Worm (Caenorhabditis elegans): ENCODE measurements around the gene mig-22.

The mig-22 gene

DNA sequence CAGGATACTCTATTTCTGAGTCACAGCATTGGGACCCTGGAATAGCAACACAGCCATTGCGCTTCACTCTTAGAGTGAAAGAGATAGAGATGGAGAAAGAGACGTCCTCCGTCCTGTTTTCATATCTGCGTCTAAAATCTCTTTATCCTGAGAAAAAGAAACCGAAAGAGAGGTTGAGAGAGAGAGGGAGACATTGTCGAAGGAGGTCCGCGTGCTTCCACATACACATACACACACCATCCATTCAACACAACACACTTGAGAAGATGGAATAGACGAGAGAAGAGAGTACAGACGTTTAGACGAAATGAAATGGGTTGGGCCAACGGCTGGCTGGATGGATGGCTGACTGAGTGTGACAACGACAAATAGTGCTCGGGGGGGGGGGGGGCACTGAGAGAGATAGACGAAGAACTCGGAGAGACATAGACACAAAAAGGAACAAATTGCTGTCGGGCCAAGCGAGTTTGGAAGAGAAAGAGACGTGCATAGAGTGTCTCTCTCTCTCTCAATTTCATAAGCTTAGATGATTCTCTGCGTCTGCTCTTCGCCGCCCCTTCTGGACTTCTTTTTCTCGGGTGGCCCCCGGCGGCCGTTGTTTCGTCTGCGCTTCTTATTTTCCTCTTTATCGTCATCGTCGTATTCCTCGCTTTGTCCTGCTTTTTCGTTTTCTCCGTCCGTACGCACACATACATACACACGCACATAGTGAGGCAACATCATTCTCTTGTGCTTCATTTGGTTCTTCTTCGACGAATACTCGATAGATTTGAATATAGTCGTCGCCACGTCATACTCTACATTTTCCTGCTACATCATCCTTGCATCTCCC is 33.0 kb upstream of the mig-22 start, which contains the start of gene F54F2.6:
TSS of gene F54F2.6 (minus strand) at position 738 of the 832 bp plus-strand sequence.
- TF ChIP-seq K09A11.1 (tag; optimal IDR thresholded peaks at IDR 0.05; ENCODE audit: insufficient read depth) (peak; percentile 47), T23F11.4 (GFP tag; optimal IDR thresholded peaks at IDR 0.05) (no peak), unc-55 (GFP tag; optimal IDR thresholded peaks at IDR 0.05) (peak; percentile 91), dve-1 (tag; optimal IDR thresholded peaks at IDR 0.05) (no peak), tbx-2 (tag; optimal IDR thresholded peaks at IDR 0.05) (peak; percentile 80), pha-2 (tag; optimal IDR thresholded peaks at IDR 0.05) (peak; percentile 76), ceh-34 (tag; optimal IDR thresholded peaks at IDR 0.05) (peak; percentile 88), ceh-19 (GFP tag; optimal IDR thresholded peaks at IDR 0.05) (peak; percentile 77), hlh-30 (tag; optimal IDR thresholded peaks at IDR 0.05; ENCODE audit: insufficient read depth) (peak; percentile 88), ceh-18 (tag; optimal IDR thresholded peaks at IDR 0.05) (peak; percentile 96), zip-5 (tag; optimal IDR thresholded peaks at IDR 0.05) (peak; percentile 14), unc-3 (GFP tag; conservative IDR thresholded peaks at IDR 0.05) (0 out of 2 replicates have a peak, but pooled peaks have one; percentile 24), unc-3 (tag; optimal IDR thresholded peaks at IDR 0.05) (peak; percentile 42), fax-1 (tag; optimal IDR thresholded peaks at IDR 0.05) (peak; percentile 50), F13H6.1 (tag; optimal IDR thresholded peaks at IDR 0.05) (peak; percentile 45), odd-2 (tag; optimal IDR thresholded peaks at IDR 0.05) (no peak), lin-11 (tag; optimal IDR thresholded peaks at IDR 0.05) (no peak), ceh-14 (tag; optimal IDR thresholded peaks at IDR 0.05) (peak; percentile 84), sox-2 (GFP tag; IDR thresholded peaks at IDR 0.05) (peak; percentile 56), ceh-22 (tag; optimal IDR thresholded peaks at IDR 0.05) (peak; percentile 69), ceh-2 (tag; optimal IDR thresholded peaks at IDR 0.05) (peak; percentile 57), ztf-16 (tag; optimal IDR thresholded peaks at IDR 0.05) (peak; percentile 41), mec-3 (tag; optimal IDR thresholded peaks at IDR 0.05; ENCODE audit: borderline replicate concordance) (peak; percentile 27), ceh-30 (tag; optimal IDR thresholded peaks at IDR 0.05) (peak; percentile 3), pqm-1 (tag; optimal IDR thresholded peaks at IDR 0.05) (peak; percentile 53), rnt-1 (tag; optimal IDR thresholded peaks at IDR 0.05) (peak; percentile 60), ref-2 (tag; optimal IDR thresholded peaks at IDR 0.05) (peak; percentile 81), ceh-31 (tag; optimal IDR thresholded peaks at IDR 0.05) (peak; percentile 91), pros-1 (tag; optimal IDR thresholded peaks at IDR 0.05) (peak; percentile 78), elt-2 (tag; optimal IDR thresholded peaks at IDR 0.05) (peak; percentile 44), fkh-6 (tag; optimal IDR thresholded peaks at IDR 0.05) (no peak), ceh-48 (tag; optimal IDR thresholded peaks at IDR 0.05) (peak; percentile 0), sdc-2 (tag; optimal IDR thresholded peaks at IDR 0.05) (peak; percentile 58), ama-1 (optimal IDR thresholded peaks at IDR 0.05) (peak; percentile 64), ceh-45 (GFP tag; IDR thresholded peaks at IDR 0.05) (no peak), C38D4.7 (GFP tag; optimal IDR thresholded peaks at IDR 0.05) (no peak), unc-86 (tag; optimal IDR thresholded peaks at IDR 0.05) (peak; percentile 57), nfya-1 (tag; optimal IDR thresholded peaks at IDR 0.05) (peak; percentile 96), C08G9.2 (tag; optimal IDR thresholded peaks at IDR 0.05) (no peak), unc-42 (tag; optimal IDR thresholded peaks at IDR 0.05) (peak; percentile 86), hlh-8 (tag; optimal IDR thresholded peaks at IDR 0.05) (peak; percentile 60), syd-9 (tag; optimal IDR thresholded peaks at IDR 0.05) (peak; percentile 69), hlh-15 (tag; optimal IDR thresholded peaks at IDR 0.05) (no peak)
